Worm (Caenorhabditis elegans) whole organism, young adult: Measurements from ENCODE around the gene srxa-2.

Source experiments
- B0261.1 ChIP-seq: sonication (generic microtip); optimal IDR thresholded peaks from 2 replicates; lab custom pipeline; 2016; ENCODE audit warnings: mild to moderate bottlenecking, missing genetic modification characterization, moderate library complexity, missing compliant biosample characterization
- D2030.7 ChIP-seq: fragments of 200-800 bp; sonication (Bioruptor generic); IDR thresholded peaks from 2 replicates; pipeline ENCODE4 v1.3.6; 2022; ENCODE audit warnings: missing genetic modification reagents, missing genetic modification characterization, missing compliant biosample characterization
- F22D6.2 ChIP-seq: sonication (generic microtip); optimal IDR thresholded peaks from 2 replicates; lab custom pipeline; 2016; ENCODE audit warnings: mild to moderate bottlenecking, missing genetic modification characterization, missing compliant biosample characterization
- F37B4.10 ChIP-seq: fragments of 200-800 bp; sonication (Bioruptor generic); IDR thresholded peaks from 2 replicates; pipeline ENCODE4 v1.3.6; 2022; ENCODE audit warnings: missing genetic modification characterization, missing compliant biosample characterization
- F52B5.7 ChIP-seq: sonication (generic microtip); optimal IDR thresholded peaks from 2 replicates; lab custom pipeline; 2016; ENCODE audit warnings: mild to moderate bottlenecking, missing genetic modification characterization, missing compliant biosample characterization
- F57C9.4 ChIP-seq: sonication (generic microtip); optimal IDR thresholded peaks from 2 replicates; lab custom pipeline; 2017; ENCODE audit warnings: mild to moderate bottlenecking, missing genetic modification characterization, missing compliant biosample characterization
- K11D2.4 ChIP-seq: fragments of 200-800 bp; sonication (Bioruptor generic); IDR thresholded peaks from 2 replicates; pipeline ENCODE4 v1.3.6; 2022; ENCODE audit warnings: missing genetic modification reagents, missing genetic modification characterization, missing compliant biosample characterization
- T26A5.8 ChIP-seq: sonication (generic microtip); optimal IDR thresholded peaks from 2 replicates; lab custom pipeline; 2016; ENCODE audit warnings: missing genetic modification characterization, missing compliant biosample characterization
- Y53G8AR.9 ChIP-seq: fragments of 200-800 bp; sonication (Bioruptor generic); conservative IDR thresholded peaks from 2 replicates; pipeline ENCODE4 v1.3.6; 2022; ENCODE audit warnings: missing genetic modification reagents, missing genetic modification characterization, missing compliant biosample characterization
- Y56A3A.18 ChIP-seq: fragments of 200-800 bp; sonication (Bioruptor generic); IDR thresholded peaks from 2 replicates; pipeline ENCODE4 v1.3.6; 2022; ENCODE audit warnings: missing genetic modification reagents, missing genetic modification characterization, missing compliant biosample characterization
- Y79H2A.3 ChIP-seq: fragments of 200-800 bp; sonication (Bioruptor generic); conservative IDR thresholded peaks from 2 replicates; pipeline ENCODE4 v1.3.6; 2022; ENCODE audit warnings: missing genetic modification reagents, missing genetic modification characterization, missing compliant biosample characterization
- akir-1 ChIP-seq: fragments of 200-800 bp; sonication (Bioruptor generic); optimal IDR thresholded peaks from 2 replicates; lab custom pipeline; 2018; ENCODE audit warnings: mild to moderate bottlenecking, missing genetic modification characterization, moderate library complexity, missing compliant biosample characterization
- ama-1 ChIP-seq, 3 experiments: fragments of 150-350 bp in 1 of 3; sonication (generic microtip) in 2 of 3; optimal IDR thresholded peaks; 2 replicates each; lab custom pipeline; 2014 to 2018; ENCODE audit warnings: missing biosample characterization in 2 of 3, missing genetic modification characterization in 2 of 3, missing genetic modification reagents in 2 of 3
- aptf-2 ChIP-seq: fragments of 200-800 bp; sonication (Bioruptor generic); conservative IDR thresholded peaks from 2 replicates; pipeline ENCODE4 v1.3.6; 2022; ENCODE audit warnings: missing genetic modification reagents, missing genetic modification characterization, missing compliant biosample characterization
- aptf-3 ChIP-seq: fragments of 200-800 bp; sonication (Bioruptor generic); IDR thresholded peaks from 2 replicates; pipeline ENCODE4 v1.3.6; 2022; ENCODE audit warnings: missing genetic modification characterization, missing compliant biosample characterization
- attf-5 ChIP-seq: fragments of 200-800 bp; sonication (Bioruptor generic); optimal IDR thresholded peaks from 2 replicates; lab custom pipeline; 2018; ENCODE audit warnings: mild to moderate bottlenecking, missing genetic modification characterization, missing compliant biosample characterization
- attf-6 ChIP-seq: fragments of 200-800 bp; sonication (Bioruptor generic); IDR thresholded peaks from 2 replicates; pipeline ENCODE4 v1.3.6; 2022; ENCODE audit warnings: missing genetic modification reagents, missing genetic modification characterization, missing compliant biosample characterization
- bed-1 ChIP-seq: fragments of 200-800 bp; sonication (Bioruptor generic); IDR thresholded peaks from 2 replicates; pipeline ENCODE4 v1.3.6; 2022; ENCODE audit warnings: missing genetic modification reagents, missing genetic modification characterization, missing compliant biosample characterization
- bed-2 ChIP-seq: fragments of 200-800 bp; sonication (Bioruptor generic); IDR thresholded peaks from 2 replicates; pipeline ENCODE4 v1.3.6; 2022; ENCODE audit warnings: missing genetic modification reagents, missing genetic modification characterization, missing compliant biosample characterization
- ceh-27 ChIP-seq: fragments of 200-800 bp; sonication (Bioruptor generic); optimal IDR thresholded peaks from 2 replicates; lab custom pipeline; 2018; ENCODE audit warnings: mild to moderate bottlenecking, missing genetic modification characterization, moderate library complexity, missing compliant biosample characterization
- ceh-58 ChIP-seq: fragments of 200-800 bp; sonication (Bioruptor generic); IDR thresholded peaks from 2 replicates; pipeline ENCODE4 v1.3.6; 2022; ENCODE audit warnings: missing genetic modification characterization, missing compliant biosample characterization
- die-1 ChIP-seq: sonication (generic microtip); optimal IDR thresholded peaks from 2 replicates; lab custom pipeline; 2016; ENCODE audit warnings: missing genotype, mild to moderate bottlenecking, missing genetic modification characterization, missing compliant biosample characterization
- dpff-1 ChIP-seq: sonication (generic microtip); optimal IDR thresholded peaks from 2 replicates; lab custom pipeline; 2017; ENCODE audit warnings: mild to moderate bottlenecking, missing genetic modification characterization, missing compliant biosample characterization
- egl-44 ChIP-seq: fragments of 200-800 bp; sonication (Bioruptor generic); IDR thresholded peaks from 2 replicates; pipeline ENCODE4 v1.3.6; 2022; ENCODE audit warnings: missing genetic modification reagents, missing genetic modification characterization, missing compliant biosample characterization
- egrh-3 ChIP-seq: fragments of 200-800 bp; sonication (Bioruptor generic); IDR thresholded peaks from 2 replicates; pipeline ENCODE4 v1.3.6; 2022; ENCODE audit warnings: missing genetic modification reagents, missing genetic modification characterization, missing compliant biosample characterization
- fkh-3 ChIP-seq: sonication (generic microtip); optimal IDR thresholded peaks from 2 replicates; lab custom pipeline; 2016; ENCODE audit warnings: mild to moderate bottlenecking, missing genetic modification characterization, missing compliant biosample characterization
- him-1 ChIP-seq: sonication (generic microtip); optimal IDR thresholded peaks from 2 replicates; lab custom pipeline; 2016; ENCODE audit warnings: missing genotype, missing genetic modification reagents, missing genetic modification characterization, missing compliant biosample characterization
- hlh-12 ChIP-seq: sonication (generic microtip); optimal IDR thresholded peaks from 2 replicates; lab custom pipeline; 2016; ENCODE audit warnings: missing genetic modification characterization, missing compliant biosample characterization
- hlh-26 ChIP-seq: fragments of 200-800 bp; sonication (Bioruptor generic); conservative IDR thresholded peaks from 2 replicates; pipeline ENCODE4 v1.3.6; 2022; ENCODE audit warnings: missing genetic modification reagents, missing genetic modification characterization, missing compliant biosample characterization
- lin-40 ChIP-seq: sonication (generic microtip); optimal IDR thresholded peaks from 2 replicates; lab custom pipeline; 2016; ENCODE audit warnings: missing genetic modification characterization, mild to moderate bottlenecking, missing compliant biosample characterization, missing genotype, missing genetic modification reagents
- lir-1 ChIP-seq: fragments of 200-800 bp; sonication (Bioruptor generic); conservative IDR thresholded peaks from 2 replicates; pipeline ENCODE4 v1.3.6; 2022; ENCODE audit warnings: missing genetic modification reagents, missing genetic modification characterization, missing compliant biosample characterization
- madf-10 ChIP-seq: sonication (generic microtip); optimal IDR thresholded peaks from 2 replicates; lab custom pipeline; 2016; ENCODE audit warnings: mild to moderate bottlenecking, missing genetic modification characterization, missing compliant biosample characterization
- mcd-1 ChIP-seq: fragments of 200-800 bp; sonication (Bioruptor generic); IDR thresholded peaks from 2 replicates; pipeline ENCODE4 v1.3.6; 2022; ENCODE audit warnings: missing genetic modification reagents, missing genetic modification characterization, missing compliant biosample characterization
- mel-28 ChIP-seq: sonication (generic microtip); optimal IDR thresholded peaks from 2 replicates; lab custom pipeline; 2016; ENCODE audit warnings: borderline replicate concordance, mild to moderate bottlenecking, missing genetic modification characterization, missing compliant biosample characterization
- mxl-1 ChIP-seq: sonication (generic microtip); optimal IDR thresholded peaks from 2 replicates; lab custom pipeline; 2016; ENCODE audit warnings: missing genetic modification characterization, missing compliant biosample characterization
- nfya-2 ChIP-seq: fragments of 200-800 bp; sonication (Bioruptor generic); IDR thresholded peaks from 2 replicates; pipeline ENCODE4 v1.3.6; 2022; ENCODE audit warnings: missing genetic modification reagents, missing genetic modification characterization, missing compliant biosample characterization
- nfyb-1 ChIP-seq: fragments of 200-800 bp; sonication (Bioruptor generic); IDR thresholded peaks from 2 replicates; pipeline ENCODE4 v1.3.6; 2022; ENCODE audit warnings: missing genetic modification reagents, missing genetic modification characterization, missing compliant biosample characterization
- nhr-179 ChIP-seq: sonication (generic microtip); optimal IDR thresholded peaks from 2 replicates; lab custom pipeline; 2016; ENCODE audit warnings: mild to moderate bottlenecking, missing genetic modification characterization, missing compliant biosample characterization
- nhr-27 ChIP-seq: fragments of 200-800 bp; sonication (Bioruptor generic); optimal IDR thresholded peaks from 2 replicates; lab custom pipeline; 2018; ENCODE audit warnings: mild to moderate bottlenecking, missing genetic modification characterization, moderate library complexity, missing compliant biosample characterization
- rec-8 ChIP-seq, 2 experiments: sonication (generic microtip); optimal IDR thresholded peaks; 2 replicates each; lab custom pipeline; 2016; ENCODE audit warnings: mild to moderate bottlenecking in 2 of 2, missing genetic modification characterization in 2 of 2, missing genetic modification reagents in 2 of 2, missing genotype in 2 of 2, missing biosample characterization in 1 of 2, missing compliant biosample characterization in 1 of 2, moderate library complexity in 1 of 2
- repo-1 ChIP-seq: sonication (generic microtip); optimal IDR thresholded peaks from 2 replicates; lab custom pipeline; 2017; ENCODE audit warnings: mild to moderate bottlenecking, missing genetic modification characterization, missing compliant biosample characterization
- sdz-38 ChIP-seq: sonication (generic microtip); optimal IDR thresholded peaks from 2 replicates; lab custom pipeline; 2016; ENCODE audit warnings: missing genotype, missing genetic modification characterization, missing compliant biosample characterization
- sea-2 ChIP-seq: fragments of 200-800 bp; sonication (Bioruptor generic); IDR thresholded peaks from 2 replicates; pipeline ENCODE4 v1.3.6; 2022; ENCODE audit warnings: missing genetic modification characterization, missing compliant biosample characterization
- snpc-1.3 ChIP-seq: sonication (generic microtip); optimal IDR thresholded peaks from 2 replicates; lab custom pipeline; 2017; ENCODE audit warnings: missing genetic modification characterization, mild to moderate bottlenecking, missing compliant biosample characterization, antibody characterized with exemption, moderate library complexity, missing genotype, missing genetic modification reagents; ENCODE audit not compliant: insufficient read depth
- sptf-2 ChIP-seq: fragments of 200-800 bp; sonication (Bioruptor generic); optimal IDR thresholded peaks from 2 replicates; lab custom pipeline; 2018; ENCODE audit warnings: mild to moderate bottlenecking, missing genetic modification characterization, missing compliant biosample characterization
- tlf-1 ChIP-seq: fragments of 200-800 bp; sonication (Bioruptor generic); optimal IDR thresholded peaks from 2 replicates; lab custom pipeline; 2018; ENCODE audit warnings: mild to moderate bottlenecking, missing genetic modification characterization, missing compliant biosample characterization
- unc-130 ChIP-seq: sonication (generic microtip); optimal IDR thresholded peaks from 2 replicates; lab custom pipeline; 2016; ENCODE audit warnings: missing genetic modification reagents, missing genetic modification characterization, missing compliant biosample characterization
- ztf-25 ChIP-seq: fragments of 200-800 bp; sonication (Bioruptor generic); IDR thresholded peaks from 2 replicates; pipeline ENCODE4 v1.3.6; 2022; ENCODE audit warnings: missing genetic modification reagents, missing genetic modification characterization, missing compliant biosample characterization
- ztf-28 ChIP-seq: fragments of 200-800 bp; sonication (Bioruptor generic); IDR thresholded peaks from 2 replicates; pipeline ENCODE4 v1.3.6; 2022; ENCODE audit warnings: missing genetic modification reagents, missing genetic modification characterization, missing compliant biosample characterization
- ztf-6 ChIP-seq: fragments of 200-800 bp; sonication (Bioruptor generic); IDR thresholded peaks from 2 replicates; pipeline ENCODE4 v1.3.6; 2022; ENCODE audit warnings: missing genetic modification reagents, missing genetic modification characterization, missing compliant biosample characterization

srxa-2 gene

ce11 chrIV:9440880-9441336, 17.7 kb downstream of the srxa-2 start, which contains the start of gene idh-1 (continued):
- no peak for TF ChIP-seq unc-130 (GFP tag; lab: Kevin White, UChicago)
- TF ChIP-seq D2030.7 (GFP tag; lab: Robert Waterston, UW), result peak; percentile 87
- no peak for TF ChIP-seq sdz-38 (tag; lab: Kevin White, UChicago)
- no peak for TF ChIP-seq Y53G8AR.9 (GFP tag; lab: Robert Waterston, UW)
- TF ChIP-seq nfyb-1 (GFP tag; lab: Robert Waterston, UW), result 0 out of 2 replicates have a peak, but pooled peaks have one; percentile 17
- no peak for TF ChIP-seq Y79H2A.3 (GFP tag; lab: Robert Waterston, UW)
- TF ChIP-seq ama-1 (optimal IDR thresholded peaks at IDR 0.05; lab: Kevin White, UChicago), result peak; percentile 23
- no peak for TF ChIP-seq ama-1 (GFP tag; optimal IDR thresholded peaks at IDR 0.05; lab: Kevin White, UChicago)
- TF ChIP-seq F57C9.4, result no peak
- TF ChIP-seq nhr-179 (tag; lab: Kevin White, UChicago), result no peak
- TF ChIP-seq attf-5 (GFP tag; lab: Kevin White, UChicago), result peak; percentile 38
- TF ChIP-seq bed-1 (GFP tag; lab: Robert Waterston, UW), result no peak
- no peak for TF ChIP-seq aptf-2 (GFP tag; lab: Robert Waterston, UW)
- TF ChIP-seq nfya-2, result no peak
- TF ChIP-seq him-1 (tag; lab: Kevin White, UChicago), result no peak
- peak; percentile 37; the same call in 1 of the 2 replicates for TF ChIP-seq Y56A3A.18
- TF ChIP-seq attf-6 (GFP tag; lab: Robert Waterston, UW), result peak; percentile 59; the same call in 1 of the 2 replicates
- no peak for TF ChIP-seq T26A5.8 (tag; lab: Kevin White, UChicago)
- no peak for TF ChIP-seq dpff-1 (tag; lab: Kevin White, UChicago)
- TF ChIP-seq mcd-1, result peak; percentile 68
- TF ChIP-seq madf-10 (tag; lab: Kevin White, UChicago), result no peak
- no peak for TF ChIP-seq ztf-25
- no peak for TF ChIP-seq rec-8 (tag; optimal IDR thresholded peaks at IDR 0.05; lab: Kevin White, UChicago)
- TF ChIP-seq lir-1 (GFP tag; lab: Robert Waterston, UW), result no peak; the same call in 1 of the 2 replicates
- no peak for TF ChIP-seq lin-40 (tag; lab: Kevin White, UChicago)
- no peak for TF ChIP-seq K11D2.4 (GFP tag; lab: Robert Waterston, UW)
- TF ChIP-seq snpc-1.3, result peak; percentile 61
- TF ChIP-seq sptf-2, result no peak
- TF ChIP-seq nhr-27 (tag; lab: Kevin White, UChicago), result no peak
- no peak for TF ChIP-seq ztf-6 (GFP tag; lab: Robert Waterston, UW)
- no peak for TF ChIP-seq egrh-3 (GFP tag; lab: Robert Waterston, UW)
- no peak for TF ChIP-seq F37B4.10 (GFP tag; lab: Robert Waterston, UW)
- TF ChIP-seq ztf-28 (GFP tag; lab: Robert Waterston, UW), result no peak
- TF ChIP-seq mxl-1, result no peak
- no peak for TF ChIP-seq ceh-58
- TF ChIP-seq sea-2, result no peak
- TF ChIP-seq tlf-1 (GFP tag; lab: Kevin White, UChicago), result peak; percentile 75
- TF ChIP-seq akir-1, result no peak
- peak; percentile 11 for TF ChIP-seq ceh-27 (GFP tag; lab: Kevin White, UChicago)
- TF ChIP-seq hlh-12 (tag; lab: Kevin White, UChicago), result no peak
- TF ChIP-seq bed-2 (GFP tag; lab: Robert Waterston, UW), result no peak
- no peak for TF ChIP-seq fkh-3 (tag; lab: Kevin White, UChicago)
- TF ChIP-seq egl-44 (GFP tag; lab: Robert Waterston, UW), result no peak
- no peak for TF ChIP-seq F52B5.7 (tag; lab: Kevin White, UChicago)
- TF ChIP-seq aptf-3 (GFP tag; lab: Robert Waterston, UW), result no peak
- TF ChIP-seq hlh-26 (GFP tag; lab: Robert Waterston, UW), result no peak
- no peak for TF ChIP-seq die-1 (tag; lab: Kevin White, UChicago)
- TF ChIP-seq F22D6.2 (tag; lab: Kevin White, UChicago), result no peak
- TF ChIP-seq repo-1 (tag; lab: Kevin White, UChicago), result no peak
- no peak for TF ChIP-seq B0261.1 (tag; lab: Kevin White, UChicago)
- no peak for TF ChIP-seq mel-28 (tag; lab: Kevin White, UChicago)
